Fruit fly (Drosophila melanogaster): ENCODE measurements around the gene CG11294.

CG11294 gene

dm6 chrX:8690003-8690402, 3.4 kb downstream of the CG11294 start, which contains the start of the genes Ppt1 and Ogg1 (continued):
- TF ChIP-seq CG10669 (GFP tag; optimal IDR thresholded peaks at IDR 0.05) (peak; percentile 41), Sox15 (GFP tag; optimal IDR thresholded peaks at IDR 0.05) (peak; percentile 10), CG11294 (GFP tag; IDR thresholded peaks at IDR 0.05) (no peak), Lpt (GFP tag; optimal IDR thresholded peaks at IDR 0.05) (no peak), CG6854 (GFP tag; optimal IDR thresholded peaks at IDR 0.05) (no peak), net (GFP tag; optimal IDR thresholded peaks at IDR 0.05) (peak; percentile 25), CG6792 (GFP tag; optimal IDR thresholded peaks at IDR 0.05) (peak; percentile 47), CG15336 (GFP tag; IDR thresholded peaks at IDR 0.05) (no peak; the same call in 1 of the 2 replicates), CG11902 (GFP tag; optimal IDR thresholded peaks at IDR 0.05) (peak; percentile 8), CG4318 (GFP tag; optimal IDR thresholded peaks at IDR 0.05) (no peak), acj6 (GFP tag; optimal IDR thresholded peaks at IDR 0.05) (peak; percentile 64), Eip78C (GFP tag) (peak; percentile 86), Sox102F (GFP tag; optimal IDR thresholded peaks at IDR 0.05) (no peak), dsx (GFP tag; optimal IDR thresholded peaks at IDR 0.05; ENCODE audit: poor library complexity, severe bottlenecking) (peak; percentile 41), CG34406 (GFP tag; optimal IDR thresholded peaks at IDR 0.05) (peak; percentile 15), topi (GFP tag; optimal IDR thresholded peaks at IDR 0.05) (peak; percentile 56), Ets96B (tag; optimal IDR thresholded peaks at IDR 0.05) (peak; percentile 25)

dm6 chrX:8685394-8685793, 8.0 kb downstream of the CG11294 start:
- TF ChIP-seq svp (GFP tag): peak; percentile 97
- TF ChIP-seq fkh (GFP tag; optimal IDR thresholded peaks at IDR 0.05): no peak
- no peak for TF ChIP-seq CG1621 (tag; optimal IDR thresholded peaks at IDR 0.05)

dm6 chrX:8681822-8682632, 11.4 kb downstream of the CG11294 start:
- peak; percentile 1 for TF ChIP-seq CG9139 (GFP tag; optimal IDR thresholded peaks at IDR 0.05)
- peak; percentile 62 for TF ChIP-seq CG15336 (GFP tag; IDR thresholded peaks at IDR 0.05)
- peak; percentile 79 for TF ChIP-seq svp (GFP tag)
- peak; percentile 18 for TF ChIP-seq Lpt (GFP tag; optimal IDR thresholded peaks at IDR 0.05)
- peak; percentile 58 for TF ChIP-seq CG6276 (GFP tag; optimal IDR thresholded peaks at IDR 0.05)
- TF ChIP-seq lz (GFP tag; optimal IDR thresholded peaks at IDR 0.05): no peak
- peak; percentile 66 for TF ChIP-seq Eip78C (GFP tag)
- TF ChIP-seq CG16779 (tag; optimal IDR thresholded peaks at IDR 0.05): no peak
- no peak for TF ChIP-seq Hr38 (GFP tag; optimal IDR thresholded peaks at IDR 0.05)
- peak; percentile 30 for TF ChIP-seq fkh (GFP tag; optimal IDR thresholded peaks at IDR 0.05)
- peak in 1 of 2 experiments; percentile 42 for TF ChIP-seq ss (GFP tag; optimal IDR thresholded peaks at IDR 0.05)
- TF ChIP-seq CG6163 (GFP tag; IDR thresholded peaks at IDR 0.05): peak; percentile 59; the same call in 2 of the 3 replicates
- TF ChIP-seq Hr4 (GFP tag; optimal IDR thresholded peaks at IDR 0.05): peak; percentile 16
- TF ChIP-seq esn (GFP tag; optimal IDR thresholded peaks at IDR 0.05): no peak
- peak; percentile 85 for TF ChIP-seq eg (GFP tag; IDR thresholded peaks at IDR 0.05)
- TF ChIP-seq CG8119 (GFP tag; IDR thresholded peaks at IDR 0.05): peak; percentile 65; the same call in 2 of the 3 replicates

dm6 chrX:8681189-8681821, 12.1 kb downstream of the CG11294 start, which contains the start of gene CAH3:
TSS of gene CAH3 (plus strand) at chrX:8681252.
- peak; percentile 89 for TF ChIP-seq vri (GFP tag; optimal IDR thresholded peaks at IDR 0.05)
- peak; percentile 96 for TF ChIP-seq Met (GFP tag; optimal IDR thresholded peaks at IDR 0.05)
- peak; percentile 97 for TF ChIP-seq svp (GFP tag)
- peak; percentile 95 for TF ChIP-seq cyc (GFP tag; optimal IDR thresholded peaks at IDR 0.05)
- peak; percentile 95 for TF ChIP-seq OdsH (GFP tag; optimal IDR thresholded peaks at IDR 0.05)
- TF ChIP-seq net (GFP tag; optimal IDR thresholded peaks at IDR 0.05): peak; percentile 93
- TF ChIP-seq spab (GFP tag; optimal IDR thresholded peaks at IDR 0.05): peak; percentile 89
- peak; percentile 95 for TF ChIP-seq CG6792 (GFP tag; optimal IDR thresholded peaks at IDR 0.05)
- TF ChIP-seq CG1621 (tag; optimal IDR thresholded peaks at IDR 0.05): peak; percentile 95
- TF ChIP-seq Sox14 (GFP tag; optimal IDR thresholded peaks at IDR 0.05): peak; percentile 96
- TF ChIP-seq CG9139 (GFP tag; optimal IDR thresholded peaks at IDR 0.05): peak; percentile 92
- TF ChIP-seq acj6 (GFP tag; optimal IDR thresholded peaks at IDR 0.05): peak; percentile 95
- TF ChIP-seq CG15336 (GFP tag; IDR thresholded peaks at IDR 0.05): peak; percentile 96
- peak; percentile 96 for TF ChIP-seq eg (GFP tag; IDR thresholded peaks at IDR 0.05)
- TF ChIP-seq CG8119 (GFP tag; IDR thresholded peaks at IDR 0.05): peak; percentile 94
- peak; percentile 94 for TF ChIP-seq fd59A (GFP tag; optimal IDR thresholded peaks at IDR 0.05)
- peak; percentile 96 for TF ChIP-seq CG10669 (GFP tag; optimal IDR thresholded peaks at IDR 0.05)
- peak; percentile 90 for TF ChIP-seq CG8319 (GFP tag; optimal IDR thresholded peaks at IDR 0.05)
- peak; percentile 94 to 96 for TF ChIP-seq ss (GFP tag; optimal IDR thresholded peaks at IDR 0.05)
- peak; percentile 94 for TF ChIP-seq Eip75B (GFP tag; optimal IDR thresholded peaks at IDR 0.05)
- TF ChIP-seq CG3919 (GFP tag; optimal IDR thresholded peaks at IDR 0.05): peak; percentile 95
- peak; percentile 96 for TF ChIP-seq esn (GFP tag; optimal IDR thresholded peaks at IDR 0.05)
- TF ChIP-seq CG11762 (GFP tag; optimal IDR thresholded peaks at IDR 0.05; ENCODE audit: insufficient read depth): peak; percentile 90
- peak; percentile 91 for TF ChIP-seq Sox15 (GFP tag; optimal IDR thresholded peaks at IDR 0.05)

Data from whole organism, prepupa.